Fruit fly (Drosophila melanogaster): ENCODE data around the gene TSG101.

TSG101 gene

dm6 chr3L:16865123-16865831 lies 23.2 kb downstream of the TSG101 start, which contains the start of gene Lmpt (continued):
- TF ChIP-seq onecut (GFP tag; IDR thresholded peaks at IDR 0.05) (0 out of 2 replicates have a peak, but pooled peaks have one; percentile 14), trh (GFP tag; optimal IDR thresholded peaks at IDR 0.05) (no peak), Doc2 (GFP tag; IDR thresholded peaks at IDR 0.05) (no peak), Bgb (GFP tag; IDR thresholded peaks at IDR 0.05; ENCODE audit: partially characterized antibody) (peak; percentile 31; the same call in 1 of the 2 replicates), CG31388 (GFP tag; optimal IDR thresholded peaks at IDR 0.05) (no peak), Kr (GFP tag; optimal IDR thresholded peaks at IDR 0.05) (no peak), insv (GFP tag; optimal IDR thresholded peaks at IDR 0.05) (peak; percentile 81 to 96), CG15601 (tag; optimal IDR thresholded peaks at IDR 0.05) (peak; percentile 27), z (GFP tag; IDR thresholded peaks at IDR 0.05) (no peak), CG18262 (tag; optimal IDR thresholded peaks at IDR 0.05) (peak; percentile 3), fru (optimal IDR thresholded peaks at IDR 0.05) (no peak), hb (GFP tag; IDR thresholded peaks at IDR 0.05; ENCODE audit: partially characterized antibody) (no peak), emc (GFP tag; optimal IDR thresholded peaks at IDR 0.05) (no peak), knrl (GFP tag; IDR thresholded peaks at IDR 0.05; ENCODE audit: partially characterized antibody) (no peak), Dek (tag; optimal IDR thresholded peaks at IDR 0.05) (peak; percentile 39), tio (GFP tag; optimal IDR thresholded peaks at IDR 0.05) (no peak), HmgZ (tag; optimal IDR thresholded peaks at IDR 0.05) (peak; percentile 40), CG8290 (GFP tag; optimal IDR thresholded peaks at IDR 0.05) (peak; percentile 7), CG8290 (tag; optimal IDR thresholded peaks at IDR 0.05) (peak in 1 of 2 experiments; percentile 49), D19A (tag; optimal IDR thresholded peaks at IDR 0.05) (peak; percentile 99), CG13287 (GFP tag; IDR thresholded peaks at IDR 0.05; ENCODE audit: partially characterized antibody) (peak; percentile 3), ap (GFP tag; IDR thresholded peaks at IDR 0.05) (no peak), CG13296 (GFP tag; optimal IDR thresholded peaks at IDR 0.05) (no peak), trem (tag; optimal IDR thresholded peaks at IDR 0.05) (peak; percentile 48), Ravus (GFP tag; IDR thresholded peaks at IDR 0.05) (no peak), seq (GFP tag; IDR thresholded peaks at IDR 0.05) (no peak), GATAe (GFP tag; conservative IDR thresholded peaks at IDR 0.05) (no peak), B-H1 (GFP tag; IDR thresholded peaks at IDR 0.05) (no peak), p53 (GFP tag; optimal IDR thresholded peaks at IDR 0.05) (no peak), CG8089 (GFP tag; optimal IDR thresholded peaks at IDR 0.05) (no peak), D19B (GFP tag; optimal IDR thresholded peaks at IDR 0.05) (peak; percentile 80), rib (GFP tag; IDR thresholded peaks at IDR 0.05) (no peak), CG7963 (GFP tag; IDR thresholded peaks at IDR 0.05; ENCODE audit: partially characterized antibody) (no peak), dan (GFP tag; IDR thresholded peaks at IDR 0.05) (no peak), sens (GFP tag) (peak; percentile 73), CG11085 (GFP tag; IDR thresholded peaks at IDR 0.05) (no peak), dati (GFP tag; IDR thresholded peaks at IDR 0.05) (no peak), gce (GFP tag; IDR thresholded peaks at IDR 0.05) (no peak), Hmr (GFP tag; optimal IDR thresholded peaks at IDR 0.05) (peak; percentile 7), Nf-YB (GFP tag; optimal IDR thresholded peaks at IDR 0.05) (no peak), CG10267 (tag; optimal IDR thresholded peaks at IDR 0.05) (peak; percentile 13), ssp (GFP tag; IDR thresholded peaks at IDR 0.05) (no peak), unc-4 (GFP tag; IDR thresholded peaks at IDR 0.05; ENCODE audit: partially characterized antibody) (no peak), Hr39 (optimal IDR thresholded peaks at IDR 0.05) (no peak), E2f2 (GFP tag; IDR thresholded peaks at IDR 0.05) (peak; percentile 84), grau (tag; optimal IDR thresholded peaks at IDR 0.05) (peak; percentile 14), NC2α (GFP tag; optimal IDR thresholded peaks at IDR 0.05) (no peak), cas (GFP tag; IDR thresholded peaks at IDR 0.05) (no peak), gt (GFP tag; IDR thresholded peaks at IDR 0.05) (no peak), lmd (GFP tag; IDR thresholded peaks at IDR 0.05) (no peak), Ets97D (GFP tag; optimal IDR thresholded peaks at IDR 0.05) (peak; percentile 38), ken (GFP tag; IDR thresholded peaks at IDR 0.05) (no peak)
